Worm (Caenorhabditis elegans) whole organism, mixed stage, embryonic: ENCODE data around the gene T28C6.10.
A peak's percentile ranks its signal among the peaks of the same experiment; 100 is the strongest.

ENCODE experiments used
- elt-3 ChIP-seq: fragments of 150-350 bp; optimal IDR thresholded peaks from 2 replicates; lab custom pipeline; 2014; ENCODE audit warnings: missing biosample characterization, missing genetic modification characterization
- pha-4 ChIP-seq: fragments of 150-350 bp; optimal IDR thresholded peaks from 2 replicates; lab custom pipeline; 2018; ENCODE audit warnings: missing biosample characterization, missing genetic modification reagents, missing genetic modification characterization
- sptf-1 ChIP-seq: sonication (generic microtip); optimal IDR thresholded peaks from 2 replicates; lab custom pipeline; 2017; ENCODE audit warnings: mild to moderate bottlenecking, missing genetic modification characterization, moderate library complexity, missing compliant biosample characterization
- unc-62 ChIP-seq: fragments of 150-350 bp; optimal IDR thresholded peaks from 2 replicates; lab custom pipeline; 2014; ENCODE audit warnings: missing biosample characterization, missing genetic modification reagents, missing genetic modification characterization
- ztf-11 ChIP-seq: fragments of 150-350 bp; optimal IDR thresholded peaks from 2 replicates; lab custom pipeline; 2014; ENCODE audit warnings: missing biosample characterization, missing genetic modification characterization

DNA sequence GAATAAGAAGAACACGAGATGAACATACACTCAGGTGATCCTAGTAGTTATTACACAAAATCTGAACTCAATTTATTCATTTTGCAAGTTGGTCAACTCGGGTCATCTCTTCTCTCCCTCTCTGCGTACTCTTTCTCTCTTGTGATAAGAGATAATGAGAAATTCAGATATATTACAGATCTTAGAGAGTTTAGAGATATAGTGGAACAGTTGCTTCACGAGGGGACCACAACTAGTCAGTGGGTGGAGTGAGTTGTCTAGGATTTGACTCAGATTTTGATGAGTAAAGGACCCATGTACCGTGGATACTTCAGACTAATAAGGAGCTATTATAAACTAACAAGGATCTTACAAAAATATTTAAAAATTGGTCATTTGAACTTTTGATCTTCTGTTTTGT lies 4.1 kb upstream of the T28C6.10 start, which contains the start of gene exc-5:
- no peak for TF ChIP-seq ztf-11 (tag; lab: Kevin White, UChicago)
- TF ChIP-seq sptf-1 (tag; lab: Kevin White, UChicago) = no peak
- peak; percentile 11 for TF ChIP-seq unc-62 (GFP tag; lab: Kevin White, UChicago)
- no peak for TF ChIP-seq pha-4 (tag; lab: Kevin White, UChicago)
- no peak for TF ChIP-seq elt-3 (tag; lab: Kevin White, UChicago)
